Worm (Caenorhabditis elegans) whole organism, L1 larva: ENCODE measurements around the gene gnrr-5.

Source experiments
- C04F5.9 ChIP-seq: sonication (generic microtip); optimal IDR thresholded peaks from 2 replicates; lab custom pipeline; 2016; ENCODE audit warnings: missing genetic modification characterization, missing compliant biosample characterization
- blmp-1 ChIP-seq: fragments of 150-350 bp; optimal IDR thresholded peaks from 2 replicates; lab custom pipeline; 2014; ENCODE audit warnings: missing biosample characterization, missing genetic modification characterization
- ceh-82 ChIP-seq, 3 experiments: fragments of 150-350 bp in 1 of 3; sonication (generic microtip) in 2 of 3; optimal IDR thresholded peaks; 2 replicates each; lab custom pipeline; 2014 to 2017; ENCODE audit warnings: missing biosample characterization in 3 of 3, missing genetic modification characterization in 3 of 3
- ceh-88 ChIP-seq: fragments of 200-800 bp; sonication (Bioruptor generic); IDR thresholded peaks from 2 replicates; pipeline ENCODE4 v1.3.6; 2022; ENCODE audit warnings: missing genetic modification characterization, missing compliant biosample characterization
- efl-1 ChIP-seq, 4 experiments: fragments of 150-350 bp; optimal IDR thresholded peaks in 3 of 4; peaks in 1 of 4; 1 replicate in 1 of 4; 2 replicates in 3 of 4; lab custom pipeline; 2014; ENCODE audit warnings: missing biosample characterization in 2 of 4, missing genetic modification characterization in 2 of 4, missing genetic modification reagents in 2 of 4
- egl-27 ChIP-seq, 2 experiments: fragments of 150-350 bp in 1 of 2; sonication (generic microtip); optimal IDR thresholded peaks; 3 replicates each; lab custom pipeline; 2017 to 2018; ENCODE audit warnings: missing biosample characterization in 2 of 2, missing genetic modification characterization in 2 of 2, missing genetic modification reagents in 2 of 2
- elt-2 ChIP-seq: sonication (generic microtip); optimal IDR thresholded peaks from 2 replicates; lab custom pipeline; 2016; ENCODE audit warnings: missing genetic modification characterization, mild to moderate bottlenecking, inconsistent platforms, missing compliant biosample characterization, missing genetic modification reagents
- fkh-4 ChIP-seq: sonication (generic microtip); optimal IDR thresholded peaks from 2 replicates; lab custom pipeline; 2016; ENCODE audit warnings: missing compliant biosample characterization, missing genetic modification characterization, borderline replicate concordance
- fkh-8 ChIP-seq: sonication (generic microtip); optimal IDR thresholded peaks from 2 replicates; lab custom pipeline; 2016; ENCODE audit warnings: mild to moderate bottlenecking, missing genetic modification characterization, missing compliant biosample characterization
- grh-1 ChIP-seq: fragments of 200-800 bp; sonication (Bioruptor generic); IDR thresholded peaks from 2 replicates; pipeline ENCODE4 v1.3.6; 2022; ENCODE audit warnings: missing genetic modification reagents, missing genetic modification characterization, missing compliant biosample characterization
- hlh-4 ChIP-seq: sonication (generic microtip); optimal IDR thresholded peaks from 2 replicates; lab custom pipeline; 2016; ENCODE audit warnings: mild to moderate bottlenecking, missing genetic modification characterization, missing compliant biosample characterization
- hpl-2 ChIP-seq: fragments of 150-350 bp; optimal IDR thresholded peaks from 2 replicates; lab custom pipeline; 2014; ENCODE audit warnings: missing biosample characterization, missing genetic modification reagents, missing genetic modification characterization
- isw-1 ChIP-seq: fragments of 200-800 bp; sonication (Bioruptor generic); IDR thresholded peaks from 2 replicates; pipeline ENCODE4 v1.3.6; 2022; ENCODE audit warnings: missing genetic modification characterization, missing compliant biosample characterization
- lin-35 ChIP-seq, 2 experiments: fragments of 150-350 bp; optimal IDR thresholded peaks; 2 replicates each; lab custom pipeline; 2014; ENCODE audit warnings: missing biosample characterization in 2 of 2, missing genetic modification characterization in 2 of 2, missing genetic modification reagents in 2 of 2
- lin-39 ChIP-seq: fragments of 150-350 bp; optimal IDR thresholded peaks from 2 replicates; lab custom pipeline; 2014; ENCODE audit warnings: missing biosample characterization, missing genetic modification reagents, missing genetic modification characterization
- lir-3 ChIP-seq: sonication (generic microtip); optimal IDR thresholded peaks from 2 replicates; lab custom pipeline; 2016; ENCODE audit warnings: mild to moderate bottlenecking, missing genetic modification characterization, moderate library complexity, missing compliant biosample characterization; ENCODE audit not compliant: poor library complexity
- mab-9 ChIP-seq: fragments of 200-800 bp; sonication (Bioruptor generic); IDR thresholded peaks from 2 replicates; pipeline ENCODE4 v1.3.6; 2022; ENCODE audit warnings: missing genetic modification reagents, missing genetic modification characterization, missing compliant biosample characterization
- mef-2 ChIP-seq: fragments of 150-350 bp; optimal IDR thresholded peaks from 2 replicates; lab custom pipeline; 2014; ENCODE audit warnings: missing biosample characterization, missing genetic modification characterization
- nhr-12 ChIP-seq: sonication (generic microtip); optimal IDR thresholded peaks from 2 replicates; lab custom pipeline; 2017; ENCODE audit warnings: missing biosample characterization, missing genetic modification characterization
- nhr-19 ChIP-seq: fragments of 200-800 bp; sonication (Bioruptor generic); conservative IDR thresholded peaks from 2 replicates; pipeline ENCODE4 v1.3.6; 2022; ENCODE audit warnings: missing genetic modification characterization, missing compliant biosample characterization
- nhr-237 ChIP-seq: fragments of 150-350 bp; optimal IDR thresholded peaks from 2 replicates; lab custom pipeline; 2014; ENCODE audit warnings: missing biosample characterization, missing genetic modification characterization
- nhr-28 ChIP-seq: fragments of 150-350 bp; optimal IDR thresholded peaks from 2 replicates; lab custom pipeline; 2014; ENCODE audit warnings: missing biosample characterization, missing genetic modification characterization
- nhr-47 ChIP-seq: sonication (generic microtip); optimal IDR thresholded peaks from 2 replicates; lab custom pipeline; 2016; ENCODE audit warnings: mild to moderate bottlenecking, missing genetic modification characterization, moderate library complexity, missing compliant biosample characterization
- nhr-71 ChIP-seq: sonication (generic microtip); optimal IDR thresholded peaks from 2 replicates; lab custom pipeline; 2016; ENCODE audit warnings: mild to moderate bottlenecking, missing genetic modification characterization, moderate library complexity, missing compliant biosample characterization
- nhr-76 ChIP-seq: sonication (generic microtip); optimal IDR thresholded peaks from 2 replicates; lab custom pipeline; 2017; ENCODE audit warnings: missing biosample characterization, missing genetic modification characterization
- nhr-90 ChIP-seq: sonication (generic microtip); optimal IDR thresholded peaks from 2 replicates; lab custom pipeline; 2016; ENCODE audit warnings: mild to moderate bottlenecking, missing genetic modification characterization, missing compliant biosample characterization; ENCODE audit not compliant: poor library complexity
- skn-1 ChIP-seq: fragments of 150-350 bp; optimal IDR thresholded peaks from 2 replicates; lab custom pipeline; 2014; ENCODE audit warnings: missing biosample characterization, missing genetic modification characterization
- snpc-4 ChIP-seq: fragments of 150-350 bp; optimal IDR thresholded peaks from 2 replicates; lab custom pipeline; 2014; ENCODE audit warnings: missing biosample characterization, missing genetic modification characterization
- snu-23 ChIP-seq: sonication (generic microtip); optimal IDR thresholded peaks from 2 replicates; lab custom pipeline; 2016; ENCODE audit warnings: missing genetic modification characterization, missing compliant biosample characterization
- sptf-1 ChIP-seq: fragments of 150-350 bp; optimal IDR thresholded peaks from 2 replicates; lab custom pipeline; 2014; ENCODE audit warnings: missing biosample characterization, missing genetic modification characterization
- swsn-7 ChIP-seq: sonication (generic microtip); optimal IDR thresholded peaks from 2 replicates; lab custom pipeline; 2016; ENCODE audit warnings: missing genetic modification characterization, missing compliant biosample characterization
- unc-62 ChIP-seq: fragments of 150-350 bp; optimal IDR thresholded peaks from 2 replicates; lab custom pipeline; 2014; ENCODE audit warnings: missing biosample characterization, missing genetic modification reagents, missing genetic modification characterization
- unc-86 ChIP-seq: sonication (generic microtip); optimal IDR thresholded peaks from 2 replicates; lab custom pipeline; 2016; ENCODE audit warnings: missing genetic modification characterization, missing compliant biosample characterization
- vab-15 ChIP-seq: sonication (generic microtip); optimal IDR thresholded peaks from 2 replicates; lab custom pipeline; 2017; ENCODE audit warnings: missing genotype, mild to moderate bottlenecking, missing genetic modification characterization, missing compliant biosample characterization
- ztf-11 ChIP-seq, 2 experiments: sonication (generic microtip); optimal IDR thresholded peaks; 2 replicates each; lab custom pipeline; 2016 to 2017; ENCODE audit warnings: missing genetic modification characterization in 2 of 2, missing biosample characterization in 1 of 2, missing compliant biosample characterization in 1 of 2

Gene gnrr-5

ce11 chrV:4423087-4423486 is 31.4 kb downstream of the gnrr-5 start:
- TF ChIP-seq unc-62 (GFP tag; lab: Kevin White, UChicago) (no peak), lin-39 (tag; lab: Kevin White, UChicago) (no peak), unc-86 (tag; lab: Kevin White, UChicago) (no peak), efl-1 (optimal IDR thresholded peaks at IDR 0.05; lab: Kevin White, UChicago) (no peak), efl-1 (GFP tag; optimal IDR thresholded peaks at IDR 0.05 in 1 of 2; lab: Kevin White, UChicago) (no peak), sptf-1 (tag; lab: Kevin White, UChicago) (no peak), hpl-2 (no peak), mef-2 (no peak), ztf-11 (tag; optimal IDR thresholded peaks at IDR 0.05; lab: Kevin White, UChicago) (no peak), nhr-19 (no peak)

ce11 chrV:4422127-4422526 is 32.4 kb downstream of the gnrr-5 start, which contains the start of gene skr-7:
TSS of gene skr-7 (plus strand) at chrV:4422427.
- no peak for TF ChIP-seq isw-1
- no peak for TF ChIP-seq egl-27 (tag; optimal IDR thresholded peaks at IDR 0.05; lab: Kevin White, UChicago)
- TF ChIP-seq mab-9 = no peak
- TF ChIP-seq lin-35 (GFP tag; optimal IDR thresholded peaks at IDR 0.05; lab: Kevin White, UChicago) = no peak
- no peak for TF ChIP-seq hlh-4 (tag; lab: Kevin White, UChicago)
- TF ChIP-seq lir-3 (tag; lab: Kevin White, UChicago) = no peak
- TF ChIP-seq fkh-4 (tag; lab: Kevin White, UChicago) = no peak
- no peak for TF ChIP-seq grh-1 (GFP tag; lab: Robert Waterston, UW)
- TF ChIP-seq nhr-12 (tag; lab: Kevin White, UChicago) = no peak
- TF ChIP-seq lin-39 (tag; lab: Kevin White, UChicago) = no peak
- TF ChIP-seq C04F5.9 (tag; lab: Kevin White, UChicago) = no peak
- TF ChIP-seq nhr-47 = no peak
- TF ChIP-seq nhr-28 (tag; lab: Kevin White, UChicago) = no peak
- no peak for TF ChIP-seq elt-2 (tag; lab: Kevin White, UChicago)
- TF ChIP-seq ceh-88 (GFP tag; lab: Robert Waterston, UW) = no peak
- TF ChIP-seq ceh-82 (tag; optimal IDR thresholded peaks at IDR 0.05; lab: Kevin White, UChicago) = no peak
- no peak for TF ChIP-seq snu-23 (GFP tag; lab: Kevin White, UChicago)
- TF ChIP-seq, all 84 proteins: peak for 0

- TF ChIP-seq snpc-4 (tag; lab: Kevin White, UChicago) (no peak), fkh-8 (no peak), nhr-237 (tag; lab: Kevin White, UChicago) (no peak), vab-15 (tag; lab: Kevin White, UChicago) (no peak), nhr-76 (no peak), grh-1 (GFP tag; lab: Robert Waterston, UW) (no peak), unc-62 (GFP tag; lab: Kevin White, UChicago) (no peak), skn-1 (tag; lab: Kevin White, UChicago) (no peak), nhr-90 (tag; lab: Kevin White, UChicago) (no peak), mef-2 (no peak), swsn-7 (no peak), nhr-71 (tag; lab: Kevin White, UChicago) (no peak)
- TF ChIP-seq, all 84 proteins: peak for 0
Observed at ce11 chrV:4421475-4421874, 33.1 kb downstream of the gnrr-5 start, which contains the start of gene skr-14. TSS of gene skr-14 (minus strand) at chrV:4421575.

- TF ChIP-seq nhr-90 (tag; lab: Kevin White, UChicago) (no peak), isw-1 (no peak), efl-1 (optimal IDR thresholded peaks at IDR 0.05; lab: Kevin White, UChicago) (no peak), efl-1 (GFP tag; optimal IDR thresholded peaks at IDR 0.05 in 1 of 2; lab: Kevin White, UChicago) (no peak), blmp-1 (tag; lab: Kevin White, UChicago) (no peak), hpl-2 (no peak)
Observed at ce11 chrV:4419767-4420322, 34.7 kb downstream of the gnrr-5 start, which contains the start of the genes Y47D7A.7 and Y47D7A.2. TSS of gene Y47D7A.7 (minus strand) at chrV:4419867. TSS of gene Y47D7A.2 (plus strand) at chrV:4420272.
